Fruit fly (Drosophila melanogaster): ENCODE results near the gene CG13877.
A peak's percentile ranks its signal among the peaks of the same experiment; 100 is the strongest.

CG13877 gene

DNA sequence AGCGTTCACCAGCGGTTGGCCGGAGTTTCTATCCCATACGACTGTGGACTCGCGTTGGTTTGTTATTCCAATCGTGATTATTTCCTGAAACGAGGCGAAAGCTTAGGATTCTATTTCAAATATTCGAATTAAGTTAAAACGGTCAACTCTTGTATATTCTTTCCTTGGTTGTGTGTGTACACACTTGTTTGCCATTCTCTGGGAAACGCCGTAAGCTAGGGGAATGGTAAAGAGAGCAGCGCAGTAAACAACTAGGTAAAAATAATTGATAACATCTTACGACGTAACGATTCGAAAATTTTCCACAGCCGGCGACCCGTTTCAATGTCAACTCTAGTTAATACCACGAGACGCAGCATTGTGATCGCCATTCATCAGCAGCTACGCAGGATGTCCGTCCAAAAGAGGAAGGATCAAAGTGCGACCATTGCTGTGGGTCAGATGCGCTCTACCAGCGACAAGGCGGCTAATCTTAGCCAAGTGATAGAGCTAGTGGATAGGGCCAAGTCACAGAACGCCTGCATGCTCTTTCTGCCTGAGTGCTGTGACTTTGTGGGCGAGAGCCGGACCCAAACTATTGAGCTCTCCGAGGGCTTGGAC lies 14.2 kb upstream of the CG13877 start, which contains the start of gene NitFhit (continued):
- no peak for TF ChIP-seq CG10565 (GFP tag; optimal IDR thresholded peaks at IDR 0.05)
- TF ChIP-seq CG12391 (tag; optimal IDR thresholded peaks at IDR 0.05) = no peak
- TF ChIP-seq CG11560 (tag; IDR thresholded peaks at IDR 0.05) = no peak
- no peak for TF ChIP-seq kni (GFP tag; optimal IDR thresholded peaks at IDR 0.05)
- no peak for TF ChIP-seq CG9215 (GFP tag; IDR thresholded peaks at IDR 0.05)
- TF ChIP-seq CG16779 (GFP tag; IDR thresholded peaks at IDR 0.05) = no peak
- TF ChIP-seq CHES-1-like (GFP tag; optimal IDR thresholded peaks at IDR 0.05) = peak; percentile 5
- TF ChIP-seq dimm (GFP tag; IDR thresholded peaks at IDR 0.05) = no peak
- no peak for TF ChIP-seq Adf1 (GFP tag; IDR thresholded peaks at IDR 0.05)
- TF ChIP-seq ac (GFP tag; optimal IDR thresholded peaks at IDR 0.05) = no peak
- TF ChIP-seq zfh2 (GFP tag; optimal IDR thresholded peaks at IDR 0.05) = no peak
- no peak for TF ChIP-seq Oaz (GFP tag; IDR thresholded peaks at IDR 0.05)
- no peak for TF ChIP-seq CG2889 (GFP tag; IDR thresholded peaks at IDR 0.05)
- no peak for TF ChIP-seq Six4 (GFP tag; optimal IDR thresholded peaks at IDR 0.05)
- TF ChIP-seq CG11093 (GFP tag; IDR thresholded peaks at IDR 0.05) = no peak
- no peak for TF ChIP-seq Oli (tag; optimal IDR thresholded peaks at IDR 0.05)
- TF ChIP-seq pan (optimal IDR thresholded peaks at IDR 0.05) = no peak
- no peak for TF ChIP-seq pan (GFP tag; optimal IDR thresholded peaks at IDR 0.05 in 1 of 2, IDR thresholded peaks at IDR 0.05 in 1 of 2)
- TF ChIP-seq CG8359 (GFP tag; optimal IDR thresholded peaks at IDR 0.05; ENCODE audit: borderline replicate concordance) = no peak
- TF ChIP-seq az2 (GFP tag; optimal IDR thresholded peaks at IDR 0.05) = no peak
- peak; percentile 48 for TF ChIP-seq Med (GFP tag)
- no peak for TF ChIP-seq dati (GFP tag; IDR thresholded peaks at IDR 0.05)
- no peak for TF ChIP-seq TFAM (GFP tag; optimal IDR thresholded peaks at IDR 0.05)
- TF ChIP-seq Dll (GFP tag; IDR thresholded peaks at IDR 0.05; ENCODE audit: partially characterized antibody) = no peak; the same call in 3 of the 4 replicates
- TF ChIP-seq CG9876 (GFP tag; optimal IDR thresholded peaks at IDR 0.05) = no peak
- TF ChIP-seq CG14710 (tag; optimal IDR thresholded peaks at IDR 0.05) = peak; percentile 100
- no peak for TF ChIP-seq D19B (GFP tag; optimal IDR thresholded peaks at IDR 0.05)
- TF ChIP-seq lab (GFP tag; optimal IDR thresholded peaks at IDR 0.05) = no peak
- TF ChIP-seq z (GFP tag; IDR thresholded peaks at IDR 0.05) = no peak
- no peak for TF ChIP-seq gro (GFP tag; optimal IDR thresholded peaks at IDR 0.05)
- TF ChIP-seq Trl (optimal IDR thresholded peaks at IDR 0.05) = peak in 1 of 2 experiments; percentile 18
- TF ChIP-seq Trl (GFP tag; optimal IDR thresholded peaks at IDR 0.05) = no peak
- no peak for TF ChIP-seq CG1792 (GFP tag; optimal IDR thresholded peaks at IDR 0.05)
- no peak for TF ChIP-seq CG14667 (GFP tag; IDR thresholded peaks at IDR 0.05)
- TF ChIP-seq lola (GFP tag; optimal IDR thresholded peaks at IDR 0.05) = no peak
- TF ChIP-seq nom (GFP tag; optimal IDR thresholded peaks at IDR 0.05) = peak; percentile 52
- peak in 1 of 2 experiments; percentile 73 for TF ChIP-seq crp (GFP tag; optimal IDR thresholded peaks at IDR 0.05)
- no peak for TF ChIP-seq CG13424 (tag; optimal IDR thresholded peaks at IDR 0.05)
- peak; percentile 15 for TF ChIP-seq CG2120 (GFP tag; optimal IDR thresholded peaks at IDR 0.05)
- peak; percentile 6 for TF ChIP-seq BEAF-32 (GFP tag; optimal IDR thresholded peaks at IDR 0.05)
- TF ChIP-seq scrt (GFP tag; optimal IDR thresholded peaks at IDR 0.05) = no peak
- no peak for TF ChIP-seq CG15601 (tag; optimal IDR thresholded peaks at IDR 0.05)
- no peak for TF ChIP-seq luna (GFP tag; optimal IDR thresholded peaks at IDR 0.05)
- TF ChIP-seq CG3838 (GFP tag; optimal IDR thresholded peaks at IDR 0.05) = no peak
- no peak for TF ChIP-seq Gug (GFP tag; IDR thresholded peaks at IDR 0.05)
- no peak for TF ChIP-seq Blimp-1 (GFP tag; optimal IDR thresholded peaks at IDR 0.05)
- TF ChIP-seq CG16815 (GFP tag; optimal IDR thresholded peaks at IDR 0.05) = no peak
- TF ChIP-seq pb (GFP tag; optimal IDR thresholded peaks at IDR 0.05) = no peak
- no peak for TF ChIP-seq Taf1 (GFP tag; IDR thresholded peaks at IDR 0.05)
- TF ChIP-seq fd96Cb (tag; optimal IDR thresholded peaks at IDR 0.05) = no peak
- TF ChIP-seq CG10209 (GFP tag; optimal IDR thresholded peaks at IDR 0.05) = no peak
